Worm (Caenorhabditis elegans) whole organism, mixed stage, embryonic: Measurements from ENCODE around the gene Y55F3AM.21.

Experiments
- mls-2 ChIP-seq: sonication (generic microtip); optimal IDR thresholded peaks from 2 replicates; lab custom pipeline; 2016; ENCODE audit warnings: mild to moderate bottlenecking, missing genetic modification characterization, moderate library complexity, missing compliant biosample characterization
- snpc-4 ChIP-seq: fragments of 150-350 bp; optimal IDR thresholded peaks from 2 replicates; lab custom pipeline; 2014; ENCODE audit warnings: missing biosample characterization, missing genetic modification characterization

ce11 chrIV:1012447-1012846 is 39.0 kb downstream of the Y55F3AM.21 start, which contains the start of gene rbm-39:
- TF ChIP-seq snpc-4, result no peak
- no peak for TF ChIP-seq mls-2 (tag; lab: Kevin White, UChicago)
